Fruit fly (Drosophila melanogaster) Kc167 (cell line): Measurements from ENCODE around the gene numb.

ENCODE experiments used
- Myc ChIP-seq: fragments of >200 bp; optimal IDR thresholded peaks from 2 replicates; lab custom pipeline; 2017; ENCODE audit warnings: missing external identifiers
- Sin3A ChIP-seq: fragments of >200 bp; optimal IDR thresholded peaks from 2 replicates; lab custom pipeline; 2018; ENCODE audit warnings: missing external identifiers
- h ChIP-seq: fragments of >200 bp; optimal IDR thresholded peaks from 3 replicates; lab custom pipeline; 2018; ENCODE audit warnings: missing external identifiers
- insv ChIP-seq: fragments of >200 bp; optimal IDR thresholded peaks from 3 replicates; lab custom pipeline; 2018; ENCODE audit warnings: missing external identifiers
- psq ChIP-seq: fragments of >200 bp; optimal IDR thresholded peaks from 2 replicates; lab custom pipeline; 2017; ENCODE audit warnings: missing external identifiers
- ttk ChIP-seq: sonication (Bioruptor generic); optimal IDR thresholded peaks from 2 replicates; lab custom pipeline; 2017; ENCODE audit warnings: missing external identifiers

DNA sequence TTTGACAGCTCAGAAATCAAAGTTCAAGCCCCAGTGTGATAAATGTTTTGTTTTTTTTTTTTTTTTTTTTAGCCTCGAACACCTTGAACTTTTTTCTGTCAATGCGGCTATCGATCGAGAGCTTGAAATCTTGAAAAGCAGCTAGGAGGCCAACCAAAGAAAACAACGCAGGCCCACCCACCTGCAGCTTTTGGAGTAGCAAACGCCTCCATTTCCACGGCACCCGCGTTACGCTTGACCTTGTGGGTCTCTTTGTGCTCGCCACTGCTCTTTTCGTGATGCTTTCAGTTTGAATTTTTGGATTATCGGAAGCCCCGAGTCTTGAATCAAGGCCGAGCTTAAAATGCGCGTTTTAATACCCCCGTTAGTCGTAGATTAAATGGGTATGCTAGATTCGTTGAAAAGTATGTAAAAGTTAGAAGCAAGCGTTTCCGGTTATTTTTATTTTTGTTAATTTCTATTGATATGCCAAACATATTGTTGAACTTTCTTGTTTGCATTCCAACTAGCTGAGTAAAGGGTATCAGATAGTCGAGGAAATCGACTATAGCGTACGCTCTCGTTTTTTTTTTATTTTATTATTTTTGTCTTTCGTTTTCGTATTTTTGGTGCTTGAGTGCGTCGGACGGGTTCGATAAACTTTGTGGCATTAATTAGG is 65.6 kb downstream of the numb start:
- TF ChIP-seq h (lab: Kevin White, UChicago) = no peak
- TF ChIP-seq Myc = no peak
- no peak for TF ChIP-seq psq (lab: Kevin White, UChicago)
- TF ChIP-seq Sin3A (lab: Kevin White, UChicago) = no peak
- TF ChIP-seq insv (lab: Kevin White, UChicago) = no peak
- TF ChIP-seq ttk (lab: Kevin White, UChicago) = no peak
